Fruit fly (Drosophila melanogaster) whole organism, embryonic: ENCODE measurements around the gene mtTFB2.

Source experiments
- Asciz ChIP-seq: fragments of 200-800 bp; sonication (Bioruptor generic); optimal IDR thresholded peaks from 2 replicates; lab custom pipeline; 2017; ENCODE audit warnings: missing biosample characterization, mild to moderate bottlenecking, missing genetic modification characterization, missing genetic modification reagents
- Atf6 ChIP-seq: fragments of 200-800 bp; sonication (Bioruptor generic); IDR thresholded peaks from 2 replicates; pipeline ENCODE4 v1.3.6; 2022; ENCODE audit warnings: missing biosample characterization, missing genetic modification characterization
- BtbVII ChIP-seq: fragments of 200-800 bp; sonication (Bioruptor generic); optimal IDR thresholded peaks from 3 replicates; lab custom pipeline; 2017; ENCODE audit warnings: missing biosample characterization, mild to moderate bottlenecking, missing genetic modification characterization
- CG1024 ChIP-seq: fragments of 200-800 bp; sonication (Bioruptor generic); IDR thresholded peaks from 2 replicates; pipeline ENCODE4 v1.3.6; 2022; ENCODE audit warnings: missing biosample characterization, missing genetic modification characterization
- CG11560 ChIP-seq: fragments of 200-800 bp; sonication (Bioruptor generic); IDR thresholded peaks from 3 replicates; pipeline ENCODE4 v1.3.6; 2022; ENCODE audit warnings: missing biosample characterization, missing genetic modification characterization
- CG12219 ChIP-seq: fragments of 200-800 bp; sonication (Bioruptor generic); optimal IDR thresholded peaks from 3 replicates; lab custom pipeline; 2018; ENCODE audit warnings: missing biosample characterization, mild to moderate bottlenecking, missing genetic modification characterization
- CG12942 ChIP-seq: fragments of 200-800 bp; sonication (Bioruptor generic); optimal IDR thresholded peaks from 3 replicates; lab custom pipeline; 2016; ENCODE audit warnings: missing biosample characterization, missing genetic modification characterization
- CG14050 ChIP-seq: fragments of 200-800 bp; sonication (Bioruptor generic); IDR thresholded peaks from 3 replicates; pipeline ENCODE4 v1.3.6; 2022; ENCODE audit warnings: missing biosample characterization, missing genetic modification characterization
- CG15011 ChIP-seq: fragments of 200-800 bp; sonication (Bioruptor generic); optimal IDR thresholded peaks from 3 replicates; lab custom pipeline; 2018; ENCODE audit warnings: missing biosample characterization, mild to moderate bottlenecking, missing genetic modification characterization
- CG15479 ChIP-seq: fragments of 200-800 bp; sonication (Bioruptor generic); optimal IDR thresholded peaks from 3 replicates; lab custom pipeline; 2019; ENCODE audit warnings: missing biosample characterization, mild to moderate bottlenecking, missing genetic modification characterization, moderate library complexity
- CG1647 ChIP-seq: fragments of 200-800 bp; sonication (Bioruptor generic); optimal IDR thresholded peaks from 3 replicates; lab custom pipeline; 2016; ENCODE audit warnings: missing biosample characterization, missing genetic modification characterization
- CG18599 ChIP-seq: fragments of 200-800 bp; sonication (Bioruptor generic); optimal IDR thresholded peaks from 3 replicates; lab custom pipeline; 2017; ENCODE audit warnings: missing biosample characterization, missing genetic modification characterization, mild to moderate bottlenecking, moderate library complexity, missing genetic modification reagents
- CG2889 ChIP-seq: fragments of 200-800 bp; sonication (Bioruptor generic); IDR thresholded peaks from 3 replicates; pipeline ENCODE4 v1.3.6; 2022; ENCODE audit warnings: missing biosample characterization, missing genetic modification characterization
- CG31441 ChIP-seq: fragments of 200-800 bp; sonication (Bioruptor generic); IDR thresholded peaks from 2 replicates; pipeline ENCODE4 v1.3.6; 2022; ENCODE audit warnings: missing biosample characterization, missing genetic modification characterization
- CG3838 ChIP-seq: fragments of 200-800 bp; sonication (Bioruptor generic); optimal IDR thresholded peaks from 3 replicates; lab custom pipeline; 2016; ENCODE audit warnings: missing biosample characterization, missing genetic modification characterization
- CG4282 ChIP-seq: fragments of 200-800 bp; sonication (Bioruptor generic); optimal IDR thresholded peaks from 2 replicates; lab custom pipeline; 2016; ENCODE audit warnings: missing biosample characterization, missing genetic modification characterization
- CG8089 ChIP-seq: fragments of 200-800 bp; sonication (Bioruptor generic); optimal IDR thresholded peaks from 3 replicates; lab custom pipeline; 2016; ENCODE audit warnings: missing biosample characterization, missing genetic modification characterization
- CG8478 ChIP-seq: fragments of >200 bp; optimal IDR thresholded peaks from 2 replicates; lab custom pipeline; 2018
- Camta ChIP-seq: fragments of 200-800 bp; sonication (Bioruptor generic); optimal IDR thresholded peaks from 2 replicates; lab custom pipeline; 2016; ENCODE audit warnings: missing biosample characterization, missing genetic modification characterization
- Dek ChIP-seq: fragments of 200-800 bp; sonication (Bioruptor generic); optimal IDR thresholded peaks from 3 replicates; lab custom pipeline; 2019; ENCODE audit warnings: missing biosample characterization, mild to moderate bottlenecking, missing genetic modification characterization, moderate library complexity
- Drgx ChIP-seq: fragments of 200-800 bp; sonication (Bioruptor generic); IDR thresholded peaks from 2 replicates; pipeline ENCODE4 v1.3.6; 2022; ENCODE audit warnings: missing biosample characterization, missing genetic modification characterization
- E2f1 ChIP-seq: fragments of 200-800 bp; sonication (Bioruptor generic); IDR thresholded peaks from 2 replicates; pipeline ENCODE4 v1.3.6; 2022; ENCODE audit warnings: missing biosample characterization, missing genetic modification characterization
- Fer1 ChIP-seq: fragments of 200-800 bp; sonication (Bioruptor generic); optimal IDR thresholded peaks from 2 replicates; lab custom pipeline; 2017; ENCODE audit warnings: missing biosample characterization, mild to moderate bottlenecking, missing genetic modification characterization
- Fer2 ChIP-seq: fragments of 200-800 bp; sonication (Bioruptor generic); optimal IDR thresholded peaks from 2 replicates; lab custom pipeline; 2018; ENCODE audit warnings: missing biosample characterization, mild to moderate bottlenecking, missing genetic modification characterization, moderate library complexity
- Lhr ChIP-seq: fragments of 200-800 bp; sonication (Bioruptor generic); optimal IDR thresholded peaks from 3 replicates; lab custom pipeline; 2017; ENCODE audit warnings: mild to moderate bottlenecking, missing biosample characterization, missing genetic modification reagents, missing genetic modification characterization
- NC2β ChIP-seq: fragments of 200-800 bp; sonication (Bioruptor generic); optimal IDR thresholded peaks from 2 replicates; lab custom pipeline; 2016; ENCODE audit warnings: missing biosample characterization, missing genetic modification characterization
- PHDP ChIP-seq: fragments of 200-800 bp; sonication (Bioruptor generic); optimal IDR thresholded peaks from 3 replicates; lab custom pipeline; 2018; ENCODE audit warnings: missing biosample characterization, mild to moderate bottlenecking, missing genetic modification characterization, moderate library complexity
- Pdp1 ChIP-seq, 2 experiments: fragments of 200-800 bp; sonication (Bioruptor generic); optimal IDR thresholded peaks; 3 replicates each; lab custom pipeline; 2016; ENCODE audit warnings: missing biosample characterization in 2 of 2, missing genetic modification characterization in 2 of 2, mild to moderate bottlenecking in 1 of 2, moderate library complexity in 1 of 2
- Sox102F ChIP-seq: fragments of 200-800 bp; sonication (Bioruptor generic); optimal IDR thresholded peaks from 2 replicates; lab custom pipeline; 2018; ENCODE audit warnings: missing biosample characterization, mild to moderate bottlenecking, missing genetic modification characterization, moderate library complexity
- Trl ChIP-seq, 3 experiments: fragments of >200 bp in 2 of 3; fragments of 200-800 bp in 1 of 3; sonication (Bioruptor generic) in 1 of 3; optimal IDR thresholded peaks; 2 replicates in 1 of 3; 3 replicates in 2 of 3; lab custom pipeline; 2016 to 2017; ENCODE audit warnings: missing biosample characterization in 1 of 3, missing genetic modification characterization in 1 of 3
- Xrp1 ChIP-seq: fragments of 200-800 bp; sonication (Bioruptor generic); IDR thresholded peaks from 2 replicates; pipeline ENCODE4 v1.3.6; 2022; ENCODE audit warnings: missing biosample characterization, missing genetic modification characterization
- al ChIP-seq: fragments of 200-800 bp; sonication (Bioruptor generic); IDR thresholded peaks from 2 replicates; pipeline ENCODE4 v1.3.6; 2022; ENCODE audit warnings: missing biosample characterization, missing genetic modification characterization
- aop ChIP-seq: fragments of 200-800 bp; sonication (Bioruptor generic); IDR thresholded peaks from 2 replicates; pipeline ENCODE4 v1.3.6; 2022; ENCODE audit warnings: missing biosample characterization, missing genetic modification characterization
- bsh ChIP-seq, 2 experiments: fragments of 200-800 bp; sonication (Bioruptor generic); optimal IDR thresholded peaks; 2 replicates each; lab custom pipeline; 2017 to 2018; ENCODE audit warnings: mild to moderate bottlenecking in 2 of 2, missing biosample characterization in 2 of 2, missing genetic modification characterization in 2 of 2, moderate library complexity in 1 of 2
- chif ChIP-seq, 2 experiments: fragments of 200-800 bp; sonication (Bioruptor generic); optimal IDR thresholded peaks; 3 replicates each; lab custom pipeline; 2016; ENCODE audit warnings: missing biosample characterization in 2 of 2, missing genetic modification characterization in 2 of 2
- da ChIP-seq: fragments of 200-800 bp; sonication (Bioruptor generic); optimal IDR thresholded peaks from 2 replicates; lab custom pipeline; 2016; ENCODE audit warnings: missing biosample characterization, missing genetic modification characterization
- eyg ChIP-seq: fragments of 200-800 bp; sonication (Bioruptor generic); optimal IDR thresholded peaks from 3 replicates; lab custom pipeline; 2016; ENCODE audit warnings: missing biosample characterization, missing genetic modification characterization
- h ChIP-seq: fragments of >200 bp; optimal IDR thresholded peaks from 2 replicates; lab custom pipeline; 2017
- hbn ChIP-seq: fragments of 200-800 bp; sonication (Bioruptor generic); IDR thresholded peaks from 2 replicates; pipeline ENCODE4 v1.3.6; 2022; ENCODE audit warnings: missing biosample characterization, missing genetic modification characterization; ENCODE audit not compliant: partially characterized antibody
- klu ChIP-seq: fragments of 200-800 bp; sonication (Bioruptor generic); IDR thresholded peaks from 2 replicates; pipeline ENCODE4 v1.3.6; 2022; ENCODE audit warnings: missing biosample characterization, missing genetic modification characterization
- lov ChIP-seq, 2 experiments: fragments of 200-800 bp in 1 of 2; fragments of >200 bp in 1 of 2; sonication (Bioruptor generic) in 1 of 2; IDR thresholded peaks in 1 of 2; optimal IDR thresholded peaks in 1 of 2; 2 replicates in 1 of 2; 3 replicates in 1 of 2; pipeline versions ENCODE4 v1.3.6 to Lab custom; 2017 to 2022; ENCODE audit warnings: missing biosample characterization in 1 of 2, missing genetic modification characterization in 1 of 2
- maf-S ChIP-seq: fragments of 200-800 bp; sonication (Bioruptor generic); optimal IDR thresholded peaks from 2 replicates; lab custom pipeline; 2016; ENCODE audit warnings: missing biosample characterization, missing genetic modification characterization
- scrt ChIP-seq: fragments of 200-800 bp; sonication (Bioruptor generic); optimal IDR thresholded peaks from 2 replicates; lab custom pipeline; 2018; ENCODE audit warnings: missing biosample characterization, mild to moderate bottlenecking, missing genetic modification characterization, moderate library complexity
- stc ChIP-seq: fragments of 200-800 bp; sonication (Bioruptor generic); IDR thresholded peaks from 2 replicates; pipeline ENCODE4 v1.3.6; 2022; ENCODE audit warnings: missing biosample characterization, missing genetic modification characterization
- tap ChIP-seq: fragments of 200-800 bp; optimal IDR thresholded peaks from 3 replicates; lab custom pipeline; 2019; ENCODE audit warnings: missing biosample characterization, mild to moderate bottlenecking, missing genetic modification characterization, moderate library complexity
- tin ChIP-seq: fragments of 200-800 bp; sonication (Bioruptor generic); optimal IDR thresholded peaks from 3 replicates; lab custom pipeline; 2016; ENCODE audit warnings: missing biosample characterization, missing genetic modification characterization
- tio ChIP-seq: fragments of 200-800 bp; sonication (Bioruptor generic); optimal IDR thresholded peaks from 2 replicates; lab custom pipeline; 2017; ENCODE audit warnings: missing biosample characterization, missing genetic modification characterization, inconsistent platforms
- z ChIP-seq: fragments of 200-800 bp; sonication (Bioruptor generic); IDR thresholded peaks from 3 replicates; pipeline ENCODE4 v1.3.6; 2022; ENCODE audit warnings: missing biosample characterization, missing genetic modification characterization
- zfh2 ChIP-seq: fragments of 200-800 bp; sonication (Bioruptor generic); optimal IDR thresholded peaks from 2 replicates; lab custom pipeline; 2016; ENCODE audit warnings: missing biosample characterization, missing genetic modification characterization

The mtTFB2 gene

dm6 chr3R:10087206-10087927 lies 42.0 kb downstream of the mtTFB2 start (continued):
- TF ChIP-seq E2f1, result 0 out of 2 replicates have a peak, but pooled peaks have one; percentile 46
- TF ChIP-seq CG18599 (GFP tag; lab: Kevin White, UChicago), result peak; percentile 77
- TF ChIP-seq klu (GFP tag; lab: Robert Waterston, UW), result peak; percentile 60
- TF ChIP-seq tin (GFP tag; lab: Kevin White, UChicago), result peak; percentile 65
- TF ChIP-seq lov (optimal IDR thresholded peaks at IDR 0.05; lab: Kevin White, UChicago), result no peak
- no peak for TF ChIP-seq lov (GFP tag; IDR thresholded peaks at IDR 0.05; lab: Robert Waterston, UW)
- TF ChIP-seq Camta (GFP tag; lab: Kevin White, UChicago), result peak; percentile 73
- TF ChIP-seq eyg (GFP tag; lab: Kevin White, UChicago), result peak; percentile 1
- TF ChIP-seq CG3838, result no peak
- peak; percentile 17 for TF ChIP-seq CG12219 (GFP tag; lab: Kevin White, UChicago)
- no peak for TF ChIP-seq tap (tag; lab: Kevin White, UChicago)
- peak; percentile 74 for TF ChIP-seq Xrp1
- peak; percentile 59 for TF ChIP-seq Dek (tag; lab: Kevin White, UChicago)
- no peak for TF ChIP-seq Lhr
- TF ChIP-seq h, result no peak
- peak; percentile 68 for TF ChIP-seq Sox102F (GFP tag; lab: Kevin White, UChicago)
- TF ChIP-seq scrt, result peak; percentile 24
- peak; percentile 88 for TF ChIP-seq Drgx (GFP tag; lab: Robert Waterston, UW)
- peak; percentile 78 for TF ChIP-seq al (GFP tag; lab: Robert Waterston, UW)
- peak; percentile 56; the same call in 1 of the 2 replicates for TF ChIP-seq CG1024
- peak; percentile 82 to 95 for TF ChIP-seq Trl (optimal IDR thresholded peaks at IDR 0.05; lab: Kevin White, UChicago)
- TF ChIP-seq Trl (GFP tag; optimal IDR thresholded peaks at IDR 0.05; lab: Kevin White, UChicago), result peak; percentile 49
- peak; percentile 55; the same call in 1 of the 3 replicates for TF ChIP-seq CG2889 (GFP tag; lab: Robert Waterston, UW)
- TF ChIP-seq zfh2, result peak; percentile 71
- TF ChIP-seq CG8089 (GFP tag; lab: Kevin White, UChicago), result peak; percentile 38
- peak; percentile 49 for TF ChIP-seq Atf6 (GFP tag; lab: Robert Waterston, UW)
- peak; percentile 64 for TF ChIP-seq tio
- peak; percentile 8 for TF ChIP-seq NC2β (GFP tag; lab: Kevin White, UChicago)
- peak; percentile 76 for TF ChIP-seq stc
- no peak for TF ChIP-seq Fer2 (tag; lab: Kevin White, UChicago)
- 0 out of 3 replicates have a peak, but pooled peaks have one; percentile 34 for TF ChIP-seq CG11560 (tag; lab: Robert Waterston, UW)
- TF ChIP-seq BtbVII (GFP tag; lab: Kevin White, UChicago), result peak; percentile 65
- peak; percentile 59 to 78 for TF ChIP-seq bsh (GFP tag; optimal IDR thresholded peaks at IDR 0.05; lab: Kevin White, UChicago)
- TF ChIP-seq CG14050 (GFP tag; lab: Robert Waterston, UW), result peak; percentile 39; the same call in 2 of the 3 replicates
- TF ChIP-seq CG15011 (GFP tag; lab: Kevin White, UChicago), result peak; percentile 39
- TF ChIP-seq CG15479 (GFP tag; lab: Kevin White, UChicago), result no peak
- peak; percentile 28 for TF ChIP-seq Fer1 (GFP tag; lab: Kevin White, UChicago)
- TF ChIP-seq CG4282 (GFP tag; lab: Kevin White, UChicago), result no peak
- peak; percentile 62 to 79 for TF ChIP-seq Pdp1 (GFP tag; optimal IDR thresholded peaks at IDR 0.05; lab: Kevin White, UChicago)
- TF ChIP-seq CG31441 (GFP tag; lab: Robert Waterston, UW), result peak; percentile 58
- peak; percentile 38 for TF ChIP-seq CG1647
- TF ChIP-seq da (GFP tag; lab: Kevin White, UChicago), result peak; percentile 54
- TF ChIP-seq chif (GFP tag; optimal IDR thresholded peaks at IDR 0.05; lab: Kevin White, UChicago), result peak; percentile 60 to 77
- TF ChIP-seq Asciz (GFP tag; lab: Kevin White, UChicago), result peak; percentile 51
- 0 out of 2 replicates have a peak, but pooled peaks have one; percentile 18 for TF ChIP-seq aop (GFP tag; lab: Robert Waterston, UW)
- TF ChIP-seq z, result no peak
- peak; percentile 39 for TF ChIP-seq CG12942 (GFP tag; lab: Kevin White, UChicago)
- peak; percentile 96 for TF ChIP-seq CG8478 (lab: Kevin White, UChicago)
- peak; percentile 49 for TF ChIP-seq maf-S (GFP tag; lab: Kevin White, UChicago)
- TF ChIP-seq PHDP (tag; lab: Kevin White, UChicago), result peak; percentile 44
- no peak for TF ChIP-seq hbn
